Worm (Caenorhabditis elegans) whole organism, midembryonic: ENCODE data around the gene F09C6.10.

Experiments
- T22C8.4 ChIP-seq: fragments of 200-800 bp; sonication (Bioruptor generic); IDR thresholded peaks from 2 replicates; pipeline ENCODE4 v1.3.6; 2022; ENCODE audit warnings: missing genetic modification characterization, missing compliant biosample characterization
- cog-1 ChIP-seq: sonication (generic microtip); optimal IDR thresholded peaks from 2 replicates; lab custom pipeline; 2016; ENCODE audit warnings: missing genetic modification characterization, missing compliant biosample characterization
- flt-1 ChIP-seq: fragments of 200-800 bp; sonication (Bioruptor generic); IDR thresholded peaks from 2 replicates; pipeline ENCODE4 v1.3.6; 2022; ENCODE audit warnings: missing genetic modification characterization, missing compliant biosample characterization
- klf-2 ChIP-seq: fragments of 200-800 bp; sonication (Bioruptor generic); conservative IDR thresholded peaks from 2 replicates; pipeline ENCODE4 v1.3.6; 2022; ENCODE audit warnings: missing genetic modification reagents, missing genetic modification characterization, missing compliant biosample characterization
- med-1 ChIP-seq: sonication (generic microtip); optimal IDR thresholded peaks from 2 replicates; lab custom pipeline; 2017; ENCODE audit warnings: missing genetic modification characterization, mild to moderate bottlenecking, missing compliant biosample characterization, antibody characterized with exemption, missing genetic modification reagents; ENCODE audit not compliant: insufficient read depth
- ref-1 ChIP-seq: fragments of 200-800 bp; sonication (Bioruptor generic); conservative IDR thresholded peaks from 2 replicates; pipeline ENCODE4 v1.3.6; 2022; ENCODE audit warnings: missing genetic modification reagents, missing genetic modification characterization, missing compliant biosample characterization
- tab-1 ChIP-seq: fragments of 200-800 bp; sonication (Bioruptor generic); IDR thresholded peaks from 2 replicates; pipeline ENCODE4 v1.3.6; 2022; ENCODE audit warnings: missing genetic modification characterization, missing compliant biosample characterization
- ztf-23 ChIP-seq: fragments of 200-800 bp; sonication (Bioruptor generic); IDR thresholded peaks from 2 replicates; pipeline ENCODE4 v1.3.6; 2022; ENCODE audit warnings: missing genetic modification reagents, missing genetic modification characterization, missing compliant biosample characterization
- ztf-29 ChIP-seq: fragments of 200-800 bp; sonication (Bioruptor generic); IDR thresholded peaks from 2 replicates; pipeline ENCODE4 v1.3.6; 2022; ENCODE audit warnings: missing genetic modification reagents, missing genetic modification characterization, missing compliant biosample characterization

The F09C6.10 gene

DNA sequence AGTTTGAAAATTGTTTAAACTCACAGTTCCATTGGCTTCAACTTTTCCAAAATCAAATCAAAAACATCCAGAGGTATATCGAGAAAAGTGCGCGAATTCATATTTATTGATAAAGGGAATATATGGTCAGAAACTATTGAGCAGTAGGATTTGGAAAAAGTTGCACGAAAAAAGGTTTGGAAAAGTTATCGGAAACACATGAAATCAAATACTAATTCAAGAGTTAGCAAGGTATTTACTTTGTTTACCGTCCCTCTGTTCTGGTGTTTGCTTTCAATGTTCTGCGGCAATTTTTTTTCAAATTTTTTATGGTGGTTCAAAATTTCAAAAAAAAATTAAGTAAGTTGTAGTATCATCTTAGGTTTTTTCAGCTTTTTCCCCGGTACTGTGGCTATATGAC is 16.6 kb downstream of the F09C6.10 start, which contains the start of gene fbxa-45:
TSS of gene fbxa-45 (minus strand) at position 101 of the 400 bp plus-strand sequence.
- TF ChIP-seq T22C8.4 (no peak), ztf-23 (no peak), klf-2 (GFP tag; lab: Robert Waterston, UW) (no peak), ref-1 (GFP tag; lab: Robert Waterston, UW) (no peak), cog-1 (no peak), flt-1 (GFP tag; lab: Robert Waterston, UW) (no peak)

- TF ChIP-seq med-1 (GFP tag; lab: Kevin White, UChicago): no peak
- no peak for TF ChIP-seq ztf-23
- TF ChIP-seq ztf-29 (GFP tag; lab: Robert Waterston, UW): no peak
- no peak for TF ChIP-seq klf-2 (GFP tag; lab: Robert Waterston, UW)
- no peak for TF ChIP-seq T22C8.4
- TF ChIP-seq tab-1: no peak
- TF ChIP-seq flt-1 (GFP tag; lab: Robert Waterston, UW): no peak
- no peak for TF ChIP-seq cog-1
- no peak for TF ChIP-seq ref-1 (GFP tag; lab: Robert Waterston, UW)
These were observed 22.5 kb downstream of the F09C6.10 start, which contains the start of gene F09C6.15 for ce11 chrV:16893440-16893839. TSS of gene F09C6.15 (plus strand) at chrV:16893740.

DNA sequence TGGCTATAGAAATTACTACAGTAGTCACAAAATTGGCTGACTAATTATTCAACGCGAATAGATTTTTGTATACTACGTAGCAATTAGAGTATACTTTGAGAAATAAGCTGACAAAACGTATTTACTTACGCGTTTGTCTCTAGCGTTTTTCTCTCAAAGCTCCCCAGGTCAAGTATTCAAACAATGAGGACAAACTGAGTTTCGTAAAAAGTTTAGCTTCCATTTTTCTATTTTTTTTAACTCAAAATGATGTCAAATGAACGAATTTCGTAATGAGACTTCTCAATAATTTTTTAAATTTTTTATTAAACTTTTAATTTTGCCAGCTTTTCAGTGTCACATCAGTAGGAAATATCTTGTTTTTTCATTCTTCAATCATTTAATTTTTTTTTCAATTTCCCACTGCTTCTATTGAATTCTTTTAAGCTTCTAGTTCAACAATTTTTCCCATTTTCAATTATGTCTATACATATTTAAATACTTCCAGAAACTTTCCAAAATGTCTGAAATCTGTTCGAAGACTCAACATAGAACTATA is 27.1 kb downstream of the F09C6.10 start, which contains the start of the genes ifas-2 and fbxa-44:
TSS of gene ifas-2 (minus strand) at position 101 of the 538 bp plus-strand sequence.
TSS of gene fbxa-44 (plus strand) at position 488 of the 538 bp plus-strand sequence.
- TF ChIP-seq ref-1 (GFP tag; lab: Robert Waterston, UW): no peak

DNA sequence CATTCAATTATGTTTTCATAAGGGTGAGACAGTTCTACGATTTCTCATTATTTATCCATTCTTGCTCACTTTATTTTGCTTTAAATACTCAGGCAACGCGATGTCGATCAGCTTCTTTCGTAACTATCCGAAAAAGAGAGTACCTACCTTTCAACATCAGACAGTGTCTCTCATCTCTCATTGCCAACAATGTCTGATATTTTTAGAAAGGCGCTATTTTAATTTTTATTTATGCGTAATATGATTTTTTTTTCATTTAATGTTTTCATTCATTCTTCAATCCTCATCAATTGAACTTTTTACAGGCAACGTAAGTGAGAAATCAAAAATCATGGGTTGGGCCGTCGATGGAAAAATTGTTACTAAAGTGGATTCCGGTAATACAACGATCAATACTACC is 31.2 kb downstream of the F09C6.10 start, which contains the start of gene F09C6.13:
TSS of gene F09C6.13 (plus strand) at position 301 of the 400 bp plus-strand sequence.
- no peak for TF ChIP-seq klf-2 (GFP tag; lab: Robert Waterston, UW)
- TF ChIP-seq tab-1: no peak
- no peak for TF ChIP-seq med-1 (GFP tag; lab: Kevin White, UChicago)
- no peak for TF ChIP-seq flt-1 (GFP tag; lab: Robert Waterston, UW)
- TF ChIP-seq ztf-23: no peak
- no peak for TF ChIP-seq cog-1
- TF ChIP-seq ref-1 (GFP tag; lab: Robert Waterston, UW): no peak
- TF ChIP-seq ztf-29 (GFP tag; lab: Robert Waterston, UW): no peak
- TF ChIP-seq T22C8.4: no peak

ce11 chrV:16882260-16882918 is 33.6 kb downstream of the F09C6.10 start, which contains the start of the genes F09C6.11 and F09C6.12:
TSS of gene F09C6.11 (minus strand) at chrV:16882310.
TSS of gene F09C6.12 (plus strand) at chrV:16882868.
- TF ChIP-seq tab-1: no peak
- no peak for TF ChIP-seq ztf-23
- no peak for TF ChIP-seq flt-1 (GFP tag; lab: Robert Waterston, UW)
- TF ChIP-seq cog-1: no peak
- TF ChIP-seq ref-1 (GFP tag; lab: Robert Waterston, UW): no peak
- TF ChIP-seq ztf-29 (GFP tag; lab: Robert Waterston, UW): no peak
- TF ChIP-seq klf-2 (GFP tag; lab: Robert Waterston, UW): no peak
- no peak for TF ChIP-seq T22C8.4
- no peak for TF ChIP-seq med-1 (GFP tag; lab: Kevin White, UChicago)

DNA sequence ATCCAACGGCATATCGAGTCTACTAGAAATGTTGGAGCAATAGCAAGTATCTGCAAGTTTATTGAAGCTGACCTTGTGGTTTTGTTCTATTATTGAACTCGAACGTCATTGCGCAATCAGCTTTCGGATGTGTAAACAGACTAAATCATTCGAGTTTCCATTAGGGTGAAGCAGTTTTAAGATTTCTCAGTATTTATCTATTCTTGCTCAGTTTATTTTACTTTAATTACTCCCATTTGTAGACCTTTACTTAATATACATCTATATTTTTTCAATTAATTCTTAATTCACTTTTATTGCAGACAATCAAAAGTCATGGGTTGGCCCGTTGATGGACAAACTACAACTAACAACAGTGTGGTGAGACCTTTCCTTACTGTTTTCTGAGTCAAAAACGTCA is 35.3 kb downstream of the F09C6.10 start, which contains the start of gene F09C6.14:
TSS of gene F09C6.14 (plus strand) at position 301 of the 400 bp plus-strand sequence.
- TF ChIP-seq med-1 (GFP tag; lab: Kevin White, UChicago) (no peak), flt-1 (GFP tag; lab: Robert Waterston, UW) (no peak), ztf-23 (no peak), tab-1 (no peak), cog-1 (no peak), T22C8.4 (no peak), klf-2 (GFP tag; lab: Robert Waterston, UW) (no peak), ztf-29 (GFP tag; lab: Robert Waterston, UW) (no peak), ref-1 (GFP tag; lab: Robert Waterston, UW) (no peak)

- TF ChIP-seq klf-2 (GFP tag; lab: Robert Waterston, UW) (no peak), flt-1 (GFP tag; lab: Robert Waterston, UW) (no peak), tab-1 (no peak), ztf-29 (GFP tag; lab: Robert Waterston, UW) (no peak), ref-1 (GFP tag; lab: Robert Waterston, UW) (no peak), T22C8.4 (no peak), med-1 (GFP tag; lab: Kevin White, UChicago) (no peak), cog-1 (no peak), ztf-23 (no peak)
These were observed 35.9 kb downstream of the F09C6.10 start, which contains the start of gene F09C6.3 for ce11 chrV:16880054-16880453. TSS of gene F09C6.3 (minus strand) at chrV:16880154.

- no peak for TF ChIP-seq ztf-23
- no peak for TF ChIP-seq med-1 (GFP tag; lab: Kevin White, UChicago)
- no peak for TF ChIP-seq cog-1
- TF ChIP-seq klf-2 (GFP tag; lab: Robert Waterston, UW): no peak
- TF ChIP-seq tab-1: no peak
- no peak for TF ChIP-seq ztf-29 (GFP tag; lab: Robert Waterston, UW)
- TF ChIP-seq ref-1 (GFP tag; lab: Robert Waterston, UW): no peak
- TF ChIP-seq T22C8.4: no peak
- no peak for TF ChIP-seq flt-1 (GFP tag; lab: Robert Waterston, UW)
These were observed 36.4 kb downstream of the F09C6.10 start for ce11 chrV:16879532-16879931.

ce11 chrV:16874966-16875365 is 41.0 kb downstream of the F09C6.10 start, which contains the start of gene F49A5.10:
TSS of gene F49A5.10 (plus strand) at chrV:16875266.
- TF ChIP-seq ztf-23: no peak
- no peak for TF ChIP-seq tab-1
- no peak for TF ChIP-seq klf-2 (GFP tag; lab: Robert Waterston, UW)
- no peak for TF ChIP-seq ref-1 (GFP tag; lab: Robert Waterston, UW)
- TF ChIP-seq med-1 (GFP tag; lab: Kevin White, UChicago): no peak
- no peak for TF ChIP-seq T22C8.4
- TF ChIP-seq ztf-29 (GFP tag; lab: Robert Waterston, UW): no peak
- TF ChIP-seq cog-1: no peak
- TF ChIP-seq flt-1 (GFP tag; lab: Robert Waterston, UW): no peak
